Worm (Caenorhabditis elegans) whole organism, young adult: ENCODE results near the gene ZC443.1.

Experiments
- B0019.2 ChIP-seq: fragments of 200-800 bp; sonication (Bioruptor generic); conservative IDR thresholded peaks from 2 replicates; pipeline ENCODE4 v1.3.6; 2022; ENCODE audit warnings: missing genetic modification reagents, missing genetic modification characterization, missing compliant biosample characterization
- B0261.1 ChIP-seq: sonication (generic microtip); optimal IDR thresholded peaks from 2 replicates; lab custom pipeline; 2016; ENCODE audit warnings: mild to moderate bottlenecking, missing genetic modification characterization, moderate library complexity, missing compliant biosample characterization
- D2030.7 ChIP-seq: fragments of 200-800 bp; sonication (Bioruptor generic); IDR thresholded peaks from 2 replicates; pipeline ENCODE4 v1.3.6; 2022; ENCODE audit warnings: missing genetic modification reagents, missing genetic modification characterization, missing compliant biosample characterization
- F22D6.2 ChIP-seq: sonication (generic microtip); optimal IDR thresholded peaks from 2 replicates; lab custom pipeline; 2016; ENCODE audit warnings: mild to moderate bottlenecking, missing genetic modification characterization, missing compliant biosample characterization
- F49E8.2 ChIP-seq: sonication (generic microtip); optimal IDR thresholded peaks from 3 replicates; lab custom pipeline; 2017; ENCODE audit warnings: missing genetic modification characterization, mild to moderate bottlenecking, missing compliant biosample characterization, antibody characterized with exemption, moderate library complexity; ENCODE audit not compliant: insufficient read depth
- K11D2.4 ChIP-seq: fragments of 200-800 bp; sonication (Bioruptor generic); IDR thresholded peaks from 2 replicates; pipeline ENCODE4 v1.3.6; 2022; ENCODE audit warnings: missing genetic modification reagents, missing genetic modification characterization, missing compliant biosample characterization
- Y67H2A.10 ChIP-seq: fragments of 200-800 bp; sonication (Bioruptor generic); conservative IDR thresholded peaks from 2 replicates; pipeline ENCODE4 v1.3.6; 2022; ENCODE audit warnings: missing genetic modification reagents, missing genetic modification characterization, missing compliant biosample characterization
- ZK185.1 ChIP-seq: sonication (generic microtip); optimal IDR thresholded peaks from 2 replicates; lab custom pipeline; 2016; ENCODE audit warnings: mild to moderate bottlenecking, missing genetic modification characterization, missing compliant biosample characterization; ENCODE audit not compliant: poor library complexity, severe bottlenecking
- ama-1 ChIP-seq, 3 experiments: fragments of 150-350 bp in 1 of 3; sonication (generic microtip) in 2 of 3; optimal IDR thresholded peaks; 2 replicates each; lab custom pipeline; 2014 to 2018; ENCODE audit warnings: missing biosample characterization in 2 of 3, missing genetic modification characterization in 2 of 3, missing genetic modification reagents in 2 of 3
- atf-7 ChIP-seq: sonication (generic microtip); optimal IDR thresholded peaks from 2 replicates; lab custom pipeline; 2017; ENCODE audit warnings: mild to moderate bottlenecking, missing genetic modification characterization, missing compliant biosample characterization
- attf-5 ChIP-seq: fragments of 200-800 bp; sonication (Bioruptor generic); optimal IDR thresholded peaks from 2 replicates; lab custom pipeline; 2018; ENCODE audit warnings: mild to moderate bottlenecking, missing genetic modification characterization, missing compliant biosample characterization
- attf-6 ChIP-seq: fragments of 200-800 bp; sonication (Bioruptor generic); IDR thresholded peaks from 2 replicates; pipeline ENCODE4 v1.3.6; 2022; ENCODE audit warnings: missing genetic modification reagents, missing genetic modification characterization, missing compliant biosample characterization
- bed-1 ChIP-seq: fragments of 200-800 bp; sonication (Bioruptor generic); IDR thresholded peaks from 2 replicates; pipeline ENCODE4 v1.3.6; 2022; ENCODE audit warnings: missing genetic modification reagents, missing genetic modification characterization, missing compliant biosample characterization
- cebp-1 ChIP-seq, 2 experiments: fragments of 200-800 bp in 1 of 2; sonication (Bioruptor generic) in 1 of 2; sonication (generic microtip) in 1 of 2; IDR thresholded peaks in 1 of 2; optimal IDR thresholded peaks in 1 of 2; 2 replicates each; pipeline versions ENCODE4 v1.3.6 to Lab custom; 2017 to 2022; ENCODE audit warnings: missing compliant biosample characterization in 2 of 2, missing genetic modification characterization in 2 of 2, mild to moderate bottlenecking in 1 of 2, missing genetic modification reagents in 1 of 2, moderate library complexity in 1 of 2
- cebp-2 ChIP-seq: fragments of 200-800 bp; sonication (Bioruptor generic); IDR thresholded peaks from 2 replicates; pipeline ENCODE4 v1.3.6; 2022; ENCODE audit warnings: missing genetic modification characterization, missing compliant biosample characterization
- ceh-100 ChIP-seq: fragments of 200-800 bp; sonication (Bioruptor generic); IDR thresholded peaks from 2 replicates; pipeline ENCODE4 v1.3.6; 2022; ENCODE audit warnings: missing genetic modification reagents, missing genetic modification characterization, missing compliant biosample characterization
- ceh-40 ChIP-seq: fragments of 200-800 bp; sonication (Bioruptor generic); IDR thresholded peaks from 2 replicates; pipeline ENCODE4 v1.3.6; 2022; ENCODE audit warnings: missing genetic modification characterization, missing compliant biosample characterization
- ceh-58 ChIP-seq: fragments of 200-800 bp; sonication (Bioruptor generic); IDR thresholded peaks from 2 replicates; pipeline ENCODE4 v1.3.6; 2022; ENCODE audit warnings: missing genetic modification characterization, missing compliant biosample characterization
- ceh-79 ChIP-seq: sonication (generic microtip); optimal IDR thresholded peaks from 2 replicates; lab custom pipeline; 2017; ENCODE audit warnings: mild to moderate bottlenecking, missing genetic modification characterization, missing compliant biosample characterization
- egrh-3 ChIP-seq: fragments of 200-800 bp; sonication (Bioruptor generic); IDR thresholded peaks from 2 replicates; pipeline ENCODE4 v1.3.6; 2022; ENCODE audit warnings: missing genetic modification reagents, missing genetic modification characterization, missing compliant biosample characterization
- ekl-4 ChIP-seq: fragments of 200-800 bp; sonication (Bioruptor generic); IDR thresholded peaks from 2 replicates; pipeline ENCODE4 v1.3.6; 2022; ENCODE audit warnings: missing genetic modification reagents, missing genetic modification characterization, missing compliant biosample characterization
- ets-4 ChIP-seq: fragments of 200-800 bp; sonication (Bioruptor generic); optimal IDR thresholded peaks from 2 replicates; lab custom pipeline; 2018; ENCODE audit warnings: mild to moderate bottlenecking, missing genetic modification characterization, missing compliant biosample characterization
- lag-1 ChIP-seq: fragments of 200-800 bp; sonication (Bioruptor generic); IDR thresholded peaks from 2 replicates; pipeline ENCODE4 v1.3.6; 2022; ENCODE audit warnings: missing genetic modification reagents, missing genetic modification characterization, missing compliant biosample characterization
- let-526 ChIP-seq: fragments of 200-800 bp; sonication (Bioruptor generic); IDR thresholded peaks from 2 replicates; pipeline ENCODE4 v1.3.6; 2022; ENCODE audit warnings: missing genetic modification reagents, missing genetic modification characterization, missing compliant biosample characterization
- let-607 ChIP-seq, 2 experiments: fragments of 200-800 bp in 1 of 2; sonication (Bioruptor generic) in 1 of 2; sonication (generic microtip) in 1 of 2; optimal IDR thresholded peaks; 2 replicates each; lab custom pipeline; 2016 to 2018; ENCODE audit warnings: mild to moderate bottlenecking in 2 of 2, missing compliant biosample characterization in 2 of 2, missing genetic modification characterization in 2 of 2, moderate library complexity in 2 of 2, missing genotype in 1 of 2
- lin-35 ChIP-seq, 3 experiments: fragments of 150-350 bp in 2 of 3; sonication (generic microtip) in 1 of 3; optimal IDR thresholded peaks; 2 replicates each; lab custom pipeline; 2014 to 2018; ENCODE audit warnings: missing biosample characterization in 3 of 3, missing genetic modification characterization in 3 of 3, missing genetic modification reagents in 3 of 3
- lsy-27 ChIP-seq: sonication (generic microtip); optimal IDR thresholded peaks from 2 replicates; lab custom pipeline; 2017; ENCODE audit warnings: missing genetic modification characterization, mild to moderate bottlenecking, missing compliant biosample characterization, antibody characterized with exemption, missing genotype, borderline replicate concordance; ENCODE audit not compliant: insufficient read depth
- madf-6 ChIP-seq: fragments of 200-800 bp; sonication (Bioruptor generic); IDR thresholded peaks from 2 replicates; pipeline ENCODE4 v1.3.6; 2022; ENCODE audit warnings: missing genetic modification reagents, missing genetic modification characterization, missing compliant biosample characterization
- nfyb-1 ChIP-seq: fragments of 200-800 bp; sonication (Bioruptor generic); IDR thresholded peaks from 2 replicates; pipeline ENCODE4 v1.3.6; 2022; ENCODE audit warnings: missing genetic modification reagents, missing genetic modification characterization, missing compliant biosample characterization
- nhr-120 ChIP-seq: fragments of 200-800 bp; sonication (Bioruptor generic); IDR thresholded peaks from 2 replicates; pipeline ENCODE4 v1.3.6; 2022; ENCODE audit warnings: missing genetic modification characterization, missing compliant biosample characterization
- nhr-179 ChIP-seq: sonication (generic microtip); optimal IDR thresholded peaks from 2 replicates; lab custom pipeline; 2016; ENCODE audit warnings: mild to moderate bottlenecking, missing genetic modification characterization, missing compliant biosample characterization
- nhr-80 ChIP-seq: sonication (generic microtip); optimal IDR thresholded peaks from 2 replicates; lab custom pipeline; 2016; ENCODE audit warnings: missing genetic modification characterization, missing compliant biosample characterization
- pbrm-1 ChIP-seq: fragments of 200-800 bp; sonication (Bioruptor generic); IDR thresholded peaks from 2 replicates; pipeline ENCODE4 v1.3.6; 2022; ENCODE audit warnings: missing genetic modification reagents, missing genetic modification characterization, missing compliant biosample characterization
- sdz-38 ChIP-seq: sonication (generic microtip); optimal IDR thresholded peaks from 2 replicates; lab custom pipeline; 2016; ENCODE audit warnings: missing genotype, missing genetic modification characterization, missing compliant biosample characterization
- tbp1 ChIP-seq: fragments of 200-800 bp; sonication (Bioruptor generic); optimal IDR thresholded peaks from 2 replicates; lab custom pipeline; 2018; ENCODE audit warnings: mild to moderate bottlenecking, missing genetic modification characterization, missing compliant biosample characterization
- unc-130 ChIP-seq: sonication (generic microtip); optimal IDR thresholded peaks from 2 replicates; lab custom pipeline; 2016; ENCODE audit warnings: missing genetic modification reagents, missing genetic modification characterization, missing compliant biosample characterization
- ztf-26 ChIP-seq: sonication (generic microtip); optimal IDR thresholded peaks from 2 replicates; lab custom pipeline; 2017; ENCODE audit warnings: missing genetic modification characterization, missing compliant biosample characterization

The ZC443.1 gene

DNA sequence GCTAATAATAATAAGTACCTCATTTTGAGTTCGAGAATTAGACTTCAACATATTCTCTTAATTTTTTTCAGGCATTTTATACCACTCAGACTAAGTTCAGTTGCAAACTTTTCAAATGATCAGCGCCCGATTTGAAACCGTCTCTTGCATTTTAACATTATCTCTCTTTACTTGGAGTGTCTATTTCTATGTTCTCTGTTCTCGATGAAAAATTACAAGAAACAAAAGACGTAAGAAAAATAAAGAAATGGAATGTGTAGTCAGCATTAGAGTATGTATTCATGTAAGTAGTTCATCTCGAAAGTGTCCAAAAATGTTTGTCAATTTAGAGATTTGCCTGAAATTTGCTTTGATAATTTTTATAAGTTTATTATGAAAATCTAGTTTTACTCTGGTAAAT, 9.7 kb downstream of the ZC443.1 start, which contains the start of gene ugt-3:
Gene ugt-3 (minus strand): TSS at position 101 of the 400 bp plus-strand sequence.
- TF ChIP-seq ceh-79 (tag; lab: Kevin White, UChicago) (no peak), sdz-38 (tag; lab: Kevin White, UChicago) (no peak), lin-35 (GFP tag; optimal IDR thresholded peaks at IDR 0.05; lab: Kevin White, UChicago) (no peak), ekl-4 (no peak), B0261.1 (tag; lab: Kevin White, UChicago) (no peak), let-526 (GFP tag; lab: Robert Waterston, UW) (no peak), pbrm-1 (GFP tag; lab: Robert Waterston, UW) (no peak), nhr-120 (GFP tag; lab: Robert Waterston, UW) (no peak), madf-6 (GFP tag; lab: Robert Waterston, UW) (no peak), cebp-2 (GFP tag; lab: Robert Waterston, UW) (no peak), F22D6.2 (tag; lab: Kevin White, UChicago) (no peak), unc-130 (GFP tag; lab: Kevin White, UChicago) (no peak), nfyb-1 (GFP tag; lab: Robert Waterston, UW) (no peak), attf-6 (GFP tag; lab: Robert Waterston, UW) (no peak), lag-1 (GFP tag; lab: Robert Waterston, UW) (no peak), Y67H2A.10 (GFP tag; lab: Robert Waterston, UW) (no peak)

- TF ChIP-seq attf-5 (GFP tag; lab: Kevin White, UChicago): no peak
- no peak for TF ChIP-seq tbp1 (GFP tag; lab: Kevin White, UChicago)
- TF ChIP-seq ceh-100 (GFP tag; lab: Robert Waterston, UW): no peak
- TF ChIP-seq ets-4 (GFP tag; lab: Kevin White, UChicago): no peak
- TF ChIP-seq D2030.7 (GFP tag; lab: Robert Waterston, UW): no peak
- no peak for TF ChIP-seq ama-1 (optimal IDR thresholded peaks at IDR 0.05; lab: Kevin White, UChicago)
- no peak for TF ChIP-seq ama-1 (GFP tag; optimal IDR thresholded peaks at IDR 0.05; lab: Kevin White, UChicago)
- no peak for TF ChIP-seq cebp-2 (GFP tag; lab: Robert Waterston, UW)
- TF ChIP-seq egrh-3: no peak
Measured at ce11 chrV:12797992-12798391, 11.9 kb downstream of the ZC443.1 start, which contains the start of gene ugt-6. ugt-6 (minus strand) TSS chrV:12798224.

ce11 chrV:12796908-12797490, 12.9 kb downstream of the ZC443.1 start:
- TF ChIP-seq K11D2.4 (GFP tag; lab: Robert Waterston, UW): no peak
- TF ChIP-seq ZK185.1 (tag; lab: Kevin White, UChicago): no peak
- peak; percentile 62 to 80 for TF ChIP-seq let-607 (tag; optimal IDR thresholded peaks at IDR 0.05; lab: Kevin White, UChicago)
- no peak for TF ChIP-seq ceh-40
- TF ChIP-seq nhr-80 (tag; lab: Kevin White, UChicago): peak; percentile 86
- peak; percentile 33 for TF ChIP-seq atf-7 (tag; lab: Kevin White, UChicago)
- no peak for TF ChIP-seq ceh-58
- TF ChIP-seq ztf-26 (tag; lab: Kevin White, UChicago): no peak

ce11 chrV:12795927-12796326, 14.0 kb downstream of the ZC443.1 start:
- TF ChIP-seq B0019.2 (GFP tag; lab: Robert Waterston, UW): no peak
- no peak for TF ChIP-seq F49E8.2 (tag; lab: Kevin White, UChicago)
- TF ChIP-seq lag-1 (GFP tag; lab: Robert Waterston, UW): no peak
- TF ChIP-seq nhr-179 (tag; lab: Kevin White, UChicago): no peak
- no peak for TF ChIP-seq bed-1 (GFP tag; lab: Robert Waterston, UW)
- no peak for TF ChIP-seq lsy-27
- no peak for TF ChIP-seq cebp-1 (GFP tag; IDR thresholded peaks at IDR 0.05; lab: Robert Waterston, UW)
- TF ChIP-seq cebp-1 (tag; optimal IDR thresholded peaks at IDR 0.05; lab: Kevin White, UChicago): no peak
- TF ChIP-seq, all 124 proteins: peak for 0
